Fruit fly (Drosophila melanogaster): Measurements from ENCODE around the gene CG8833.
A peak's percentile ranks its signal among the peaks of the same experiment; 100 is the strongest.

Gene CG8833

dm6 chr3L:13911649-13912260 is 17.0 kb downstream of the CG8833 start (continued):
- peak; percentile 45; the same call in 1 of the 2 replicates for TF ChIP-seq wor (GFP tag; IDR thresholded peaks at IDR 0.05)
- peak; percentile 74 for TF ChIP-seq PHDP (tag; optimal IDR thresholded peaks at IDR 0.05)
- no peak for TF ChIP-seq CG7963 (GFP tag; IDR thresholded peaks at IDR 0.05; ENCODE audit: partially characterized antibody)
- peak; percentile 64 for TF ChIP-seq ssp (GFP tag; IDR thresholded peaks at IDR 0.05)
- peak; percentile 68 for TF ChIP-seq cwo (GFP tag; optimal IDR thresholded peaks at IDR 0.05)
- TF ChIP-seq CG9727 (GFP tag; optimal IDR thresholded peaks at IDR 0.05), result peak; percentile 52
- TF ChIP-seq CG2712 (tag; optimal IDR thresholded peaks at IDR 0.05), result peak; percentile 84
- peak; percentile 30; the same call in 1 of the 2 replicates for TF ChIP-seq CG4360 (GFP tag; IDR thresholded peaks at IDR 0.05)
- peak; percentile 77 for TF ChIP-seq Ssrp (tag; optimal IDR thresholded peaks at IDR 0.05)
- TF ChIP-seq CG15696 (tag; optimal IDR thresholded peaks at IDR 0.05), result no peak
- no peak for TF ChIP-seq Dad (GFP tag; optimal IDR thresholded peaks at IDR 0.05)
- TF ChIP-seq CG30020 (tag; optimal IDR thresholded peaks at IDR 0.05), result peak; percentile 19
- TF ChIP-seq crp (GFP tag; optimal IDR thresholded peaks at IDR 0.05), result no peak
- TF ChIP-seq zf30C (GFP tag; optimal IDR thresholded peaks at IDR 0.05), result no peak
- TF ChIP-seq lilli (GFP tag; optimal IDR thresholded peaks at IDR 0.05), result no peak
- peak; percentile 70 for TF ChIP-seq ATbp (GFP tag; optimal IDR thresholded peaks at IDR 0.05)
- TF ChIP-seq odd (GFP tag; optimal IDR thresholded peaks at IDR 0.05), result peak; percentile 55
- TF ChIP-seq CG12219 (GFP tag; optimal IDR thresholded peaks at IDR 0.05), result peak; percentile 20
- TF ChIP-seq CG5245 (GFP tag; optimal IDR thresholded peaks at IDR 0.05), result peak; percentile 31
- peak; percentile 75 for TF ChIP-seq CG4424 (GFP tag; optimal IDR thresholded peaks at IDR 0.05)
- TF ChIP-seq CG18262 (tag; optimal IDR thresholded peaks at IDR 0.05), result peak; percentile 85
- peak; percentile 38 for TF ChIP-seq CG4820 (GFP tag; optimal IDR thresholded peaks at IDR 0.05)
- TF ChIP-seq CG12659 (GFP tag; optimal IDR thresholded peaks at IDR 0.05), result peak; percentile 69
- peak; percentile 91 for TF ChIP-seq Ets65A (GFP tag)
- TF ChIP-seq dmrt11E (tag; optimal IDR thresholded peaks at IDR 0.05), result peak; percentile 39
- peak; percentile 64 for TF ChIP-seq Hmr (GFP tag; optimal IDR thresholded peaks at IDR 0.05)
- 0 out of 2 replicates have a peak, but pooled peaks have one; percentile 46 for TF ChIP-seq CG11696 (GFP tag; IDR thresholded peaks at IDR 0.05)
- peak; percentile 40 for TF ChIP-seq Asciz (GFP tag; optimal IDR thresholded peaks at IDR 0.05)
- no peak for TF ChIP-seq fd102C (GFP tag; optimal IDR thresholded peaks at IDR 0.05)
- TF ChIP-seq Ada2b (GFP tag; IDR thresholded peaks at IDR 0.05), result 0 out of 2 replicates have a peak, but pooled peaks have one; percentile 13
- TF ChIP-seq Camta (GFP tag; optimal IDR thresholded peaks at IDR 0.05), result no peak
- TF ChIP-seq CG31388 (GFP tag; optimal IDR thresholded peaks at IDR 0.05), result peak; percentile 39
- peak; percentile 81 for TF ChIP-seq CG6689 (GFP tag; IDR thresholded peaks at IDR 0.05)
- peak; percentile 40 for TF ChIP-seq org-1 (GFP tag; optimal IDR thresholded peaks at IDR 0.05)
- TF ChIP-seq HLH3B (GFP tag; IDR thresholded peaks at IDR 0.05), result peak; percentile 62
- peak; percentile 57 for TF ChIP-seq CG18599 (GFP tag; optimal IDR thresholded peaks at IDR 0.05)
- TF ChIP-seq CG9817 (tag; optimal IDR thresholded peaks at IDR 0.05), result peak; percentile 47
- no peak for TF ChIP-seq tx (GFP tag; optimal IDR thresholded peaks at IDR 0.05)
- TF ChIP-seq CG6654 (GFP tag; optimal IDR thresholded peaks at IDR 0.05), result peak; percentile 20
- TF ChIP-seq CG2129 (GFP tag; IDR thresholded peaks at IDR 0.05; ENCODE audit: partially characterized antibody), result no peak
- TF ChIP-seq CG2678 (tag; optimal IDR thresholded peaks at IDR 0.05), result peak; percentile 85
- TF ChIP-seq hb (GFP tag; IDR thresholded peaks at IDR 0.05; ENCODE audit: partially characterized antibody), result no peak
- TF ChIP-seq CG12391 (tag; optimal IDR thresholded peaks at IDR 0.05), result peak; percentile 72
- TF ChIP-seq jing (GFP tag; optimal IDR thresholded peaks at IDR 0.05), result peak; percentile 34
- peak; percentile 67 for TF ChIP-seq trem (tag; optimal IDR thresholded peaks at IDR 0.05)
- peak; percentile 56; the same call in 2 of the 3 replicates for TF ChIP-seq croc (GFP tag; conservative IDR thresholded peaks at IDR 0.05)
- TF ChIP-seq CG11085 (GFP tag; IDR thresholded peaks at IDR 0.05), result 0 out of 2 replicates have a peak, but pooled peaks have one; percentile 25
- no peak; the same call in 2 of the 3 replicates for TF ChIP-seq CG11093 (GFP tag; IDR thresholded peaks at IDR 0.05)
- peak; percentile 26 for TF ChIP-seq kay (GFP tag; optimal IDR thresholded peaks at IDR 0.05)

Data from whole organism, embryonic.